Fruit fly (Drosophila melanogaster) whole organism, embryonic: ENCODE measurements around the gene CG14851.

Experiments used
- Ada2b ChIP-seq: fragments of 200-800 bp; sonication (Bioruptor generic); IDR thresholded peaks from 2 replicates; pipeline ENCODE4 v1.3.6; 2022; ENCODE audit warnings: missing biosample characterization, missing genetic modification characterization
- CG10274 ChIP-seq: fragments of 200-800 bp; sonication (Bioruptor generic); optimal IDR thresholded peaks from 3 replicates; lab custom pipeline; 2017; ENCODE audit warnings: missing biosample characterization, mild to moderate bottlenecking, missing genetic modification characterization
- CG10543 ChIP-seq: fragments of 200-800 bp; sonication (Bioruptor generic); optimal IDR thresholded peaks from 3 replicates; lab custom pipeline; 2017; ENCODE audit warnings: missing biosample characterization, mild to moderate bottlenecking, missing genetic modification characterization, moderate library complexity
- CG13424 ChIP-seq: fragments of 200-800 bp; sonication (Bioruptor generic); optimal IDR thresholded peaks from 2 replicates; lab custom pipeline; 2019; ENCODE audit warnings: missing biosample characterization, mild to moderate bottlenecking, missing genetic modification characterization, moderate library complexity
- CG14441 ChIP-seq: fragments of 200-800 bp; sonication (Bioruptor generic); IDR thresholded peaks from 2 replicates; pipeline ENCODE4 v1.3.6; 2022; ENCODE audit warnings: missing biosample characterization, missing genetic modification characterization
- CG15011 ChIP-seq: fragments of 200-800 bp; sonication (Bioruptor generic); optimal IDR thresholded peaks from 3 replicates; lab custom pipeline; 2018; ENCODE audit warnings: missing biosample characterization, mild to moderate bottlenecking, missing genetic modification characterization
- CG15073 ChIP-seq: fragments of 200-800 bp; sonication (Bioruptor generic); optimal IDR thresholded peaks from 2 replicates; lab custom pipeline; 2016; ENCODE audit warnings: missing biosample characterization, missing genetic modification characterization
- CG17186 ChIP-seq: fragments of 200-800 bp; sonication (Bioruptor generic); optimal IDR thresholded peaks from 3 replicates; lab custom pipeline; 2017; ENCODE audit warnings: missing biosample characterization, missing genetic modification reagents, missing genetic modification characterization
- CG17359 ChIP-seq: fragments of 200-800 bp; sonication (Bioruptor generic); optimal IDR thresholded peaks from 3 replicates; lab custom pipeline; 2018; ENCODE audit warnings: missing biosample characterization, mild to moderate bottlenecking, missing genetic modification characterization, moderate library complexity
- CG17568 ChIP-seq: fragments of 200-800 bp; sonication (Bioruptor generic); optimal IDR thresholded peaks from 2 replicates; lab custom pipeline; 2018; ENCODE audit warnings: missing biosample characterization, mild to moderate bottlenecking, missing genetic modification characterization, moderate library complexity
- CG18619 ChIP-seq: fragments of 200-800 bp; sonication (Bioruptor generic); optimal IDR thresholded peaks from 3 replicates; lab custom pipeline; 2017; ENCODE audit warnings: missing biosample characterization, mild to moderate bottlenecking, missing genetic modification characterization
- CG2120 ChIP-seq: fragments of 200-800 bp; sonication (Bioruptor generic); optimal IDR thresholded peaks from 3 replicates; lab custom pipeline; 2016; ENCODE audit warnings: missing biosample characterization, missing genetic modification characterization
- CG2199 ChIP-seq: fragments of 200-800 bp; sonication (Bioruptor generic); IDR thresholded peaks from 3 replicates; pipeline ENCODE4 v1.3.6; 2022; ENCODE audit warnings: missing biosample characterization, missing genetic modification characterization
- CG43689 ChIP-seq: fragments of 200-800 bp; sonication (Bioruptor generic); IDR thresholded peaks from 2 replicates; pipeline ENCODE4 v1.3.6; 2022; ENCODE audit warnings: missing biosample characterization, missing genetic modification characterization
- CG6765 ChIP-seq: fragments of 200-800 bp; sonication (Bioruptor generic); optimal IDR thresholded peaks from 3 replicates; lab custom pipeline; 2017; ENCODE audit warnings: missing biosample characterization, mild to moderate bottlenecking, missing genetic modification characterization
- CG7786 ChIP-seq: fragments of 200-800 bp; sonication (Bioruptor generic); optimal IDR thresholded peaks from 2 replicates; lab custom pipeline; 2016; ENCODE audit warnings: missing biosample characterization, missing genetic modification characterization
- CG8089 ChIP-seq: fragments of 200-800 bp; sonication (Bioruptor generic); optimal IDR thresholded peaks from 3 replicates; lab custom pipeline; 2016; ENCODE audit warnings: missing biosample characterization, missing genetic modification characterization
- CG8388 ChIP-seq: fragments of 200-800 bp; sonication (Bioruptor generic); optimal IDR thresholded peaks from 2 replicates; lab custom pipeline; 2019; ENCODE audit warnings: missing biosample characterization, mild to moderate bottlenecking, missing genetic modification characterization, moderate library complexity
- CG9797 ChIP-seq: fragments of 200-800 bp; sonication (Bioruptor generic); optimal IDR thresholded peaks from 3 replicates; lab custom pipeline; 2018; ENCODE audit warnings: missing biosample characterization, mild to moderate bottlenecking, missing genetic modification characterization
- CrebB ChIP-seq: fragments of 200-800 bp; sonication (Bioruptor generic); optimal IDR thresholded peaks from 3 replicates; lab custom pipeline; 2018; ENCODE audit warnings: missing biosample characterization, mild to moderate bottlenecking, missing genetic modification characterization
- Dad ChIP-seq: fragments of 200-800 bp; sonication (Bioruptor generic); optimal IDR thresholded peaks from 3 replicates; lab custom pipeline; 2016; ENCODE audit warnings: missing biosample characterization, missing genetic modification characterization
- E2f1 ChIP-seq: fragments of 200-800 bp; sonication (Bioruptor generic); IDR thresholded peaks from 2 replicates; pipeline ENCODE4 v1.3.6; 2022; ENCODE audit warnings: missing biosample characterization, missing genetic modification characterization
- Fer1 ChIP-seq: fragments of 200-800 bp; sonication (Bioruptor generic); optimal IDR thresholded peaks from 2 replicates; lab custom pipeline; 2017; ENCODE audit warnings: missing biosample characterization, mild to moderate bottlenecking, missing genetic modification characterization
- HLH54F ChIP-seq: fragments of 200-800 bp; sonication (Bioruptor generic); optimal IDR thresholded peaks from 3 replicates; lab custom pipeline; 2016; ENCODE audit warnings: missing biosample characterization, missing genetic modification characterization
- Hand ChIP-seq: fragments of 200-800 bp; sonication (Bioruptor generic); optimal IDR thresholded peaks from 2 replicates; lab custom pipeline; 2017; ENCODE audit warnings: mild to moderate bottlenecking, missing biosample characterization, missing genetic modification reagents, missing genetic modification characterization
- Hmx ChIP-seq: fragments of 200-800 bp; sonication (Bioruptor generic); optimal IDR thresholded peaks from 2 replicates; lab custom pipeline; 2016; ENCODE audit warnings: missing biosample characterization, missing genetic modification characterization
- Jarid2 ChIP-seq: fragments of 200-800 bp; sonication (Bioruptor generic); optimal IDR thresholded peaks from 3 replicates; lab custom pipeline; 2017; ENCODE audit warnings: mild to moderate bottlenecking, missing biosample characterization, missing genetic modification reagents, missing genetic modification characterization
- MTF-1 ChIP-seq: fragments of 200-800 bp; sonication (Bioruptor generic); optimal IDR thresholded peaks from 2 replicates; lab custom pipeline; 2018; ENCODE audit warnings: missing biosample characterization, mild to moderate bottlenecking, missing genetic modification characterization, borderline replicate concordance
- Mad ChIP-seq: fragments of 200-800 bp; sonication (Bioruptor generic); optimal IDR thresholded peaks from 2 replicates; lab custom pipeline; 2016; ENCODE audit warnings: missing biosample characterization, missing genetic modification characterization
- Mrtf ChIP-seq: fragments of 200-800 bp; sonication (Bioruptor generic); IDR thresholded peaks from 3 replicates; pipeline ENCODE4 v1.3.6; 2022; ENCODE audit warnings: missing biosample characterization, missing genetic modification characterization
- PHDP ChIP-seq: fragments of 200-800 bp; sonication (Bioruptor generic); optimal IDR thresholded peaks from 3 replicates; lab custom pipeline; 2018; ENCODE audit warnings: missing biosample characterization, mild to moderate bottlenecking, missing genetic modification characterization, moderate library complexity
- Poxn ChIP-seq: fragments of 200-800 bp; sonication (Bioruptor generic); IDR thresholded peaks from 2 replicates; pipeline ENCODE4 v1.3.6; 2022; ENCODE audit warnings: missing biosample characterization, missing genetic modification characterization
- Ssrp ChIP-seq: fragments of 200-800 bp; sonication (Bioruptor generic); optimal IDR thresholded peaks from 2 replicates; lab custom pipeline; 2018; ENCODE audit warnings: missing biosample characterization, mild to moderate bottlenecking, missing genetic modification characterization, moderate library complexity
- ato ChIP-seq: fragments of 200-800 bp; sonication (Bioruptor generic); IDR thresholded peaks from 2 replicates; pipeline ENCODE4 v1.3.6; 2022; ENCODE audit warnings: missing biosample characterization, missing genetic modification characterization; ENCODE audit not compliant: partially characterized antibody
- cas ChIP-seq: fragments of 200-800 bp; sonication (Bioruptor generic); IDR thresholded peaks from 2 replicates; pipeline ENCODE4 v1.3.6; 2022; ENCODE audit warnings: missing biosample characterization, missing genetic modification characterization
- chinmo ChIP-seq: fragments of 200-800 bp; sonication (Bioruptor generic); IDR thresholded peaks from 4 replicates; pipeline ENCODE4 v1.3.6; 2022; ENCODE audit warnings: missing biosample characterization, missing genetic modification characterization; ENCODE audit not compliant: partially characterized antibody
- dmrt11E ChIP-seq: fragments of 200-800 bp; sonication (Bioruptor generic); optimal IDR thresholded peaks from 3 replicates; lab custom pipeline; 2018; ENCODE audit warnings: missing biosample characterization, mild to moderate bottlenecking, missing genetic modification characterization, moderate library complexity
- dysf ChIP-seq: fragments of 200-800 bp; sonication (Bioruptor generic); IDR thresholded peaks from 3 replicates; pipeline ENCODE4 v1.3.6; 2022; ENCODE audit warnings: missing biosample characterization, missing genetic modification characterization
- fd96Cb ChIP-seq: fragments of 200-800 bp; sonication (Bioruptor generic); optimal IDR thresholded peaks from 2 replicates; lab custom pipeline; 2018; ENCODE audit warnings: missing biosample characterization, mild to moderate bottlenecking, missing genetic modification characterization, moderate library complexity
- grn ChIP-seq: fragments of 200-800 bp; sonication (Bioruptor generic); optimal IDR thresholded peaks from 3 replicates; lab custom pipeline; 2017; ENCODE audit warnings: missing biosample characterization, missing genetic modification characterization
- gsb-n ChIP-seq: fragments of 200-800 bp; sonication (Bioruptor generic); optimal IDR thresholded peaks from 3 replicates; lab custom pipeline; 2018; ENCODE audit warnings: missing biosample characterization, mild to moderate bottlenecking, missing genetic modification characterization
- ham ChIP-seq: fragments of 200-800 bp; sonication (Bioruptor generic); IDR thresholded peaks from 2 replicates; pipeline ENCODE4 v1.3.6; 2022; ENCODE audit warnings: missing biosample characterization, missing genetic modification characterization
- nerfin-2 ChIP-seq: fragments of 200-800 bp; sonication (Bioruptor generic); IDR thresholded peaks from 2 replicates; pipeline ENCODE4 v1.3.6; 2022; ENCODE audit warnings: missing biosample characterization, missing genetic modification characterization; ENCODE audit not compliant: partially characterized antibody
- nmo ChIP-seq: fragments of 200-800 bp; sonication (Bioruptor generic); optimal IDR thresholded peaks from 2 replicates; lab custom pipeline; 2018; ENCODE audit warnings: missing biosample characterization, mild to moderate bottlenecking, missing genetic modification characterization, moderate library complexity
- pb ChIP-seq: fragments of 200-800 bp; sonication (Bioruptor generic); optimal IDR thresholded peaks from 3 replicates; lab custom pipeline; 2016; ENCODE audit warnings: missing biosample characterization, missing genetic modification characterization
- pho ChIP-seq: fragments of 200-800 bp; sonication (Bioruptor generic); optimal IDR thresholded peaks from 2 replicates; lab custom pipeline; 2016; ENCODE audit warnings: missing biosample characterization, missing genetic modification characterization
- pum ChIP-seq: fragments of 200-800 bp; sonication (Bioruptor generic); optimal IDR thresholded peaks from 2 replicates; lab custom pipeline; 2016; ENCODE audit warnings: missing biosample characterization, missing genetic modification characterization
- trh ChIP-seq: fragments of 200-800 bp; sonication (Bioruptor generic); optimal IDR thresholded peaks from 2 replicates; lab custom pipeline; 2016; ENCODE audit warnings: missing biosample characterization, missing genetic modification characterization
- unpg ChIP-seq: fragments of 200-800 bp; sonication (Bioruptor generic); optimal IDR thresholded peaks from 3 replicates; lab custom pipeline; 2018; ENCODE audit warnings: missing biosample characterization, mild to moderate bottlenecking, missing genetic modification characterization, moderate library complexity
- zfh1 ChIP-seq: fragments of 200-800 bp; sonication (Bioruptor generic); IDR thresholded peaks from 3 replicates; pipeline ENCODE4 v1.3.6; 2022; ENCODE audit warnings: missing biosample characterization, missing genetic modification characterization

Gene CG14851

dm6 chr3R:14558383-14558883 is 3.7 kb upstream of the CG14851 start (continued):
- TF ChIP-seq cas (0 out of 2 replicates have a peak, but pooled peaks have one; percentile 23), grn (GFP tag; lab: Kevin White, UChicago) (peak; percentile 38), Hmx (GFP tag; lab: Kevin White, UChicago) (peak; percentile 80), CG17568 (peak; percentile 84), CG7786 (GFP tag; lab: Kevin White, UChicago) (peak; percentile 90), CG14441 (GFP tag; lab: Robert Waterston, UW) (peak; percentile 83), PHDP (tag; lab: Kevin White, UChicago) (peak; percentile 95), pb (GFP tag; lab: Kevin White, UChicago) (peak; percentile 90), fd96Cb (peak; percentile 92), CG2120 (GFP tag; lab: Kevin White, UChicago) (peak; percentile 96), nerfin-2 (GFP tag; lab: Robert Waterston, UW) (no peak), CG9797 (GFP tag; lab: Kevin White, UChicago) (no peak), CG15011 (peak; percentile 92), CG15073 (GFP tag; lab: Kevin White, UChicago) (no peak), gsb-n (tag; lab: Kevin White, UChicago) (peak; percentile 84), trh (GFP tag; lab: Kevin White, UChicago) (peak; percentile 80), CG43689 (peak; percentile 57; the same call in 1 of the 2 replicates), zfh1 (GFP tag; lab: Robert Waterston, UW) (peak; percentile 80), chinmo (no peak), pho (GFP tag; lab: Kevin White, UChicago) (peak; percentile 93), CG2199 (GFP tag; lab: Robert Waterston, UW) (peak; percentile 78; the same call in 1 of the 3 replicates), nmo (peak; percentile 96), CG18619 (GFP tag; lab: Kevin White, UChicago) (peak; percentile 91), Jarid2 (GFP tag; lab: Kevin White, UChicago) (peak; percentile 62), CG8388 (peak; percentile 91), Hand (peak; percentile 91), CG10274 (GFP tag; lab: Kevin White, UChicago) (peak; percentile 85), CG13424 (tag; lab: Kevin White, UChicago) (peak; percentile 95), CG10543 (GFP tag; lab: Kevin White, UChicago) (peak; percentile 93), MTF-1 (GFP tag; lab: Kevin White, UChicago) (peak; percentile 60), pum (GFP tag; lab: Kevin White, UChicago) (peak; percentile 79), dmrt11E (tag; lab: Kevin White, UChicago) (no peak), Mad (peak; percentile 75), CrebB (peak; percentile 77), CG8089 (GFP tag; lab: Kevin White, UChicago) (peak; percentile 75), Poxn (peak; percentile 60; the same call in 1 of the 2 replicates), Ada2b (GFP tag; lab: Robert Waterston, UW) (peak; percentile 88), unpg (GFP tag; lab: Kevin White, UChicago) (peak; percentile 93), Fer1 (GFP tag; lab: Kevin White, UChicago) (peak; percentile 97), Mrtf (peak; percentile 77; the same call in 2 of the 3 replicates), ato (GFP tag; lab: Robert Waterston, UW) (no peak), Dad (GFP tag; lab: Kevin White, UChicago) (peak; percentile 87), CG17186 (GFP tag; lab: Kevin White, UChicago) (peak; percentile 64), dysf (GFP tag; lab: Robert Waterston, UW) (peak; percentile 92), ham (GFP tag; lab: Robert Waterston, UW) (peak; percentile 68), CG6765 (GFP tag; lab: Kevin White, UChicago) (peak; percentile 88), Ssrp (tag; lab: Kevin White, UChicago) (peak; percentile 91), HLH54F (GFP tag; lab: Kevin White, UChicago) (peak; percentile 89), E2f1 (GFP tag; lab: Robert Waterston, UW) (peak; percentile 78), CG17359 (tag; lab: Kevin White, UChicago) (peak; percentile 92)
